Worm (Caenorhabditis elegans) whole organism, midembryonic: Measurements from ENCODE around the gene lgc-36.

Experiments used
- cog-1 ChIP-seq: sonication (generic microtip); optimal IDR thresholded peaks from 2 replicates; lab custom pipeline; 2016; ENCODE audit warnings: missing genetic modification characterization, missing compliant biosample characterization
- klf-2 ChIP-seq: fragments of 200-800 bp; sonication (Bioruptor generic); conservative IDR thresholded peaks from 2 replicates; pipeline ENCODE4 v1.3.6; 2022; ENCODE audit warnings: missing genetic modification reagents, missing genetic modification characterization, missing compliant biosample characterization

DNA sequence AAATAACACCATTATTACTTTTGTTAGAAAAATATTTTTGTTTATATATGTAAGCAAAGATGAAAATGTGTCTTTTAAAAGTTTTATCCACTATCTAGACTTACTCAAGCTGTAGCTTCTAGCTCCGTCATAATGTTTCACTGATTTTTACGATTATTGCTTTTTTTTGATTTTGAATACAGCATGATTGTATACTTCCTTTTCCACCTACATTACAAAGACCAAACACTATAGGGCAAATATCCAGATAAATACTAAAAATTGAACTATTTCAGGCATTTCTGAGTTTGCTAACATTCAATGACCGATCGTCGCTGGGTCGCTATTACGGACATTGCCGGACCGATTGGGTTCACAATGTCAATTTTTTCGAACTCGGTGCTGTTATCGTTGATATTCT is 7.9 kb upstream of the lgc-36 start, which contains the start of gene str-116:
- no peak for TF ChIP-seq cog-1 (tag; lab: Kevin White, UChicago)
- TF ChIP-seq klf-2 (GFP tag; lab: Robert Waterston, UW), result no peak
